Worm (Caenorhabditis elegans) whole organism, young adult: Measurements from ENCODE around the gene srbc-25.

Experiments
- F39B2.1 ChIP-seq: fragments of 200-800 bp; sonication (Bioruptor generic); IDR thresholded peaks from 2 replicates; pipeline ENCODE4 v1.3.6; 2022; ENCODE audit warnings: missing genetic modification reagents, missing genetic modification characterization, missing compliant biosample characterization
- F52B5.7 ChIP-seq: sonication (generic microtip); optimal IDR thresholded peaks from 2 replicates; lab custom pipeline; 2016; ENCODE audit warnings: mild to moderate bottlenecking, missing genetic modification characterization, missing compliant biosample characterization
- ama-1 ChIP-seq, 3 experiments: fragments of 150-350 bp in 1 of 3; sonication (generic microtip) in 2 of 3; optimal IDR thresholded peaks; 2 replicates each; lab custom pipeline; 2014 to 2018; ENCODE audit warnings: missing biosample characterization in 2 of 3, missing genetic modification characterization in 2 of 3, missing genetic modification reagents in 2 of 3
- athp-1 ChIP-seq: sonication (generic microtip); optimal IDR thresholded peaks from 2 replicates; lab custom pipeline; 2017; ENCODE audit warnings: mild to moderate bottlenecking, missing genetic modification characterization, missing compliant biosample characterization
- cebp-2 ChIP-seq: fragments of 200-800 bp; sonication (Bioruptor generic); IDR thresholded peaks from 2 replicates; pipeline ENCODE4 v1.3.6; 2022; ENCODE audit warnings: missing genetic modification characterization, missing compliant biosample characterization
- ceh-40 ChIP-seq: fragments of 200-800 bp; sonication (Bioruptor generic); IDR thresholded peaks from 2 replicates; pipeline ENCODE4 v1.3.6; 2022; ENCODE audit warnings: missing genetic modification characterization, missing compliant biosample characterization
- lag-1 ChIP-seq: fragments of 200-800 bp; sonication (Bioruptor generic); IDR thresholded peaks from 2 replicates; pipeline ENCODE4 v1.3.6; 2022; ENCODE audit warnings: missing genetic modification reagents, missing genetic modification characterization, missing compliant biosample characterization
- lin-35 ChIP-seq, 3 experiments: fragments of 150-350 bp in 2 of 3; sonication (generic microtip) in 1 of 3; optimal IDR thresholded peaks; 2 replicates each; lab custom pipeline; 2014 to 2018; ENCODE audit warnings: missing biosample characterization in 3 of 3, missing genetic modification characterization in 3 of 3, missing genetic modification reagents in 3 of 3
- rec-8 ChIP-seq, 2 experiments: sonication (generic microtip); optimal IDR thresholded peaks; 2 replicates each; lab custom pipeline; 2016; ENCODE audit warnings: mild to moderate bottlenecking in 2 of 2, missing genetic modification characterization in 2 of 2, missing genetic modification reagents in 2 of 2, missing genotype in 2 of 2, missing biosample characterization in 1 of 2, missing compliant biosample characterization in 1 of 2, moderate library complexity in 1 of 2
- zfh-2 ChIP-seq: fragments of 200-800 bp; sonication (Bioruptor generic); conservative IDR thresholded peaks from 2 replicates; pipeline ENCODE4 v1.3.6; 2022; ENCODE audit warnings: missing genetic modification reagents, missing genetic modification characterization, missing compliant biosample characterization

- no peak for TF ChIP-seq ceh-40 (GFP tag; lab: Robert Waterston, UW)
- TF ChIP-seq lin-35 (GFP tag; optimal IDR thresholded peaks at IDR 0.05; lab: Kevin White, UChicago): no peak
- TF ChIP-seq F39B2.1: no peak
- no peak for TF ChIP-seq lag-1 (GFP tag; lab: Robert Waterston, UW)
- no peak for TF ChIP-seq ama-1 (optimal IDR thresholded peaks at IDR 0.05; lab: Kevin White, UChicago)
- TF ChIP-seq ama-1 (GFP tag; optimal IDR thresholded peaks at IDR 0.05; lab: Kevin White, UChicago): no peak
- TF ChIP-seq F52B5.7 (tag; lab: Kevin White, UChicago): no peak
- TF ChIP-seq cebp-2 (GFP tag; lab: Robert Waterston, UW): no peak
- no peak for TF ChIP-seq zfh-2
- TF ChIP-seq athp-1 (tag; lab: Kevin White, UChicago): no peak
- TF ChIP-seq rec-8 (tag; optimal IDR thresholded peaks at IDR 0.05; lab: Kevin White, UChicago): no peak
Measured at ce11 chrV:17217690-17218089, 43.9 kb downstream of the srbc-25 start, which contains the start of gene srbc-62.
